Fruit fly (Drosophila melanogaster) whole organism, pupa: ENCODE measurements around the gene Pino.
A peak's percentile ranks its signal among the peaks of the same experiment; 100 is the strongest.

ENCODE experiments used
- CG12605 ChIP-seq: fragments of 200-800 bp; sonication (Bioruptor generic); IDR thresholded peaks from 2 replicates; pipeline ENCODE4 v1.3.6; 2022; ENCODE audit warnings: missing biosample characterization, missing genetic modification characterization
- CG13204 ChIP-seq: fragments of 200-800 bp; sonication (Bioruptor generic); optimal IDR thresholded peaks from 2 replicates; lab custom pipeline; 2018; ENCODE audit warnings: missing biosample characterization, mild to moderate bottlenecking, missing genetic modification characterization, moderate library complexity
- CG14655 ChIP-seq: fragments of 200-800 bp; sonication (Bioruptor generic); optimal IDR thresholded peaks from 3 replicates; lab custom pipeline; 2017; ENCODE audit warnings: mild to moderate bottlenecking, missing biosample characterization, missing genetic modification reagents, missing genetic modification characterization
- CG17806 ChIP-seq: fragments of 200-800 bp; sonication (Bioruptor generic); optimal IDR thresholded peaks from 2 replicates; lab custom pipeline; 2018; ENCODE audit warnings: missing biosample characterization, mild to moderate bottlenecking, missing genetic modification characterization, moderate library complexity
- CG8301 ChIP-seq: fragments of 200-800 bp; sonication (Bioruptor generic); optimal IDR thresholded peaks from 2 replicates; lab custom pipeline; 2018; ENCODE audit warnings: missing biosample characterization, mild to moderate bottlenecking, missing genetic modification characterization
- CG9948 ChIP-seq: fragments of 200-800 bp; sonication (Bioruptor generic); optimal IDR thresholded peaks from 2 replicates; lab custom pipeline; 2018; ENCODE audit warnings: missing biosample characterization, mild to moderate bottlenecking, missing genetic modification characterization, moderate library complexity
- EcR ChIP-seq: fragments of 200-800 bp; sonication (Bioruptor generic); optimal IDR thresholded peaks from 3 replicates; lab custom pipeline; 2019; ENCODE audit warnings: missing biosample characterization, missing genetic modification characterization, mild to moderate bottlenecking, moderate library complexity, missing genetic modification reagents
- Ets98B ChIP-seq: fragments of 200-800 bp; sonication (Bioruptor generic); IDR thresholded peaks from 2 replicates; pipeline ENCODE4 v1.3.6; 2022; ENCODE audit warnings: missing biosample characterization, missing genetic modification characterization
- Pif1A ChIP-seq: fragments of 200-800 bp; sonication (Bioruptor generic); optimal IDR thresholded peaks from 3 replicates; lab custom pipeline; 2016; ENCODE audit warnings: missing biosample characterization, missing genetic modification characterization
- Snoo ChIP-seq: fragments of 200-800 bp; sonication (Bioruptor generic); optimal IDR thresholded peaks from 3 replicates; lab custom pipeline; 2017; ENCODE audit warnings: missing biosample characterization, mild to moderate bottlenecking, missing genetic modification characterization, inconsistent platforms
- gl ChIP-seq: fragments of 200-800 bp; sonication (Bioruptor generic); optimal IDR thresholded peaks from 2 replicates; lab custom pipeline; 2018; ENCODE audit warnings: missing biosample characterization, mild to moderate bottlenecking, missing genetic modification characterization
- rn ChIP-seq: fragments of 200-800 bp; sonication (Bioruptor generic); IDR thresholded peaks from 2 replicates; pipeline ENCODE4 v1.3.6; 2022; ENCODE audit warnings: missing biosample characterization, missing genetic modification characterization

- peak; percentile 2 for TF ChIP-seq CG17806 (tag; lab: Kevin White, UChicago)
- peak; percentile 23 for TF ChIP-seq CG13204 (GFP tag; lab: Kevin White, UChicago)
- no peak for TF ChIP-seq CG14655 (GFP tag; lab: Kevin White, UChicago)
- TF ChIP-seq Snoo (tag; lab: Kevin White, UChicago) = no peak
- TF ChIP-seq gl = no peak
- no peak for TF ChIP-seq Ets98B (GFP tag; lab: Robert Waterston, UW)
- no peak for TF ChIP-seq CG12605 (GFP tag; lab: Robert Waterston, UW)
- TF ChIP-seq rn (GFP tag; lab: Robert Waterston, UW) = no peak
- TF ChIP-seq CG8301 (tag; lab: Kevin White, UChicago) = no peak
- no peak for TF ChIP-seq CG9948 (tag; lab: Kevin White, UChicago)
- TF ChIP-seq Pif1A (GFP tag; lab: Kevin White, UChicago) = no peak
- TF ChIP-seq EcR (GFP tag; lab: Kevin White, UChicago) = no peak
Observed at dm6 chr2L:1134011-1134743, 5.4 kb upstream of the Pino start, which contains the start of the genes Iris and CG4577.
